Worm (Caenorhabditis elegans) whole organism, L3 larva: ENCODE data around the gene nhr-136.

Source experiments
- elt-3 ChIP-seq, 3 experiments: fragments of 150-350 bp in 1 of 3; sonication (generic microtip) in 2 of 3; optimal IDR thresholded peaks; 2 replicates in 2 of 3; 4 replicates in 1 of 3; lab custom pipeline; 2014 to 2017; ENCODE audit warnings: missing biosample characterization in 3 of 3, missing genetic modification characterization in 3 of 3
- eor-1 ChIP-seq, 2 experiments: fragments of 150-350 bp; optimal IDR thresholded peaks; 2 replicates each; lab custom pipeline; 2014 to 2018; ENCODE audit warnings: missing biosample characterization in 2 of 2, missing genetic modification characterization in 2 of 2
- fkh-10 ChIP-seq: sonication (generic microtip); optimal IDR thresholded peaks from 2 replicates; lab custom pipeline; 2017; ENCODE audit warnings: missing biosample characterization, missing genetic modification reagents, missing genetic modification characterization
- nhr-77 ChIP-seq: fragments of 150-350 bp; optimal IDR thresholded peaks from 2 replicates; lab custom pipeline; 2014; ENCODE audit warnings: missing biosample characterization, missing genetic modification characterization
- zag-1 ChIP-seq: fragments of 150-350 bp; optimal IDR thresholded peaks from 2 replicates; lab custom pipeline; 2014; ENCODE audit warnings: missing biosample characterization, missing genetic modification characterization
- ztf-11 ChIP-seq: fragments of 150-350 bp; optimal IDR thresholded peaks from 2 replicates; lab custom pipeline; 2014; ENCODE audit warnings: missing biosample characterization, missing genetic modification characterization

- TF ChIP-seq zag-1 (tag; lab: Kevin White, UChicago) (no peak), eor-1 (tag; optimal IDR thresholded peaks at IDR 0.05; lab: Kevin White, UChicago) (no peak), elt-3 (tag; optimal IDR thresholded peaks at IDR 0.05; lab: Kevin White, UChicago) (no peak), ztf-11 (tag; lab: Kevin White, UChicago) (no peak), nhr-77 (tag; lab: Kevin White, UChicago) (no peak), fkh-10 (GFP tag; lab: Kevin White, UChicago) (no peak)
Measured at ce11 chrV:12154554-12154953, 47.6 kb downstream of the nhr-136 start, which contains the start of gene C27A7.9.
